Worm (Caenorhabditis elegans) whole organism, mixed stage, embryonic: ENCODE results near the gene F48E3.9.

ENCODE experiments used
- M03D4.4 ChIP-seq: sonication (generic microtip); optimal IDR thresholded peaks from 2 replicates; lab custom pipeline; 2017; ENCODE audit warnings: mild to moderate bottlenecking, missing genetic modification characterization, missing compliant biosample characterization
- bed-3 ChIP-seq: fragments of 200-800 bp; sonication (Bioruptor generic); optimal IDR thresholded peaks from 3 replicates; lab custom pipeline; 2018; ENCODE audit warnings: mild to moderate bottlenecking, missing genetic modification characterization, moderate library complexity, missing compliant biosample characterization
- blmp-1 ChIP-seq: fragments of 150-350 bp; optimal IDR thresholded peaks from 2 replicates; lab custom pipeline; 2014; ENCODE audit warnings: missing biosample characterization, missing genetic modification characterization
- ceh-39 ChIP-seq: fragments of 150-350 bp; optimal IDR thresholded peaks from 2 replicates; lab custom pipeline; 2014; ENCODE audit warnings: missing biosample characterization, missing genetic modification characterization
- ceh-43 ChIP-seq: fragments of 200-800 bp; sonication (Bioruptor generic); optimal IDR thresholded peaks from 2 replicates; lab custom pipeline; 2018; ENCODE audit warnings: mild to moderate bottlenecking, missing genetic modification characterization, moderate library complexity, missing compliant biosample characterization
- ceh-83 ChIP-seq: fragments of 200-800 bp; sonication (Bioruptor generic); optimal IDR thresholded peaks from 2 replicates; lab custom pipeline; 2018; ENCODE audit warnings: mild to moderate bottlenecking, missing genetic modification characterization, missing compliant biosample characterization
- ces-1 ChIP-seq: fragments of 150-350 bp; optimal IDR thresholded peaks from 2 replicates; lab custom pipeline; 2014; ENCODE audit warnings: missing biosample characterization, missing genetic modification reagents, missing genetic modification characterization
- cnd-1 ChIP-seq: fragments of 200-800 bp; sonication (Bioruptor generic); optimal IDR thresholded peaks from 2 replicates; lab custom pipeline; 2018; ENCODE audit warnings: mild to moderate bottlenecking, missing genetic modification characterization, missing compliant biosample characterization
- drap-1 ChIP-seq: fragments of 200-800 bp; sonication (Bioruptor generic); optimal IDR thresholded peaks from 3 replicates; lab custom pipeline; 2018; ENCODE audit warnings: mild to moderate bottlenecking, missing genetic modification characterization, missing compliant biosample characterization
- elt-1 ChIP-seq: sonication (generic microtip); optimal IDR thresholded peaks from 2 replicates; lab custom pipeline; 2017; ENCODE audit warnings: missing genetic modification characterization, mild to moderate bottlenecking, missing compliant biosample characterization, antibody characterized with exemption, moderate library complexity, borderline replicate concordance; ENCODE audit not compliant: insufficient read depth
- elt-3 ChIP-seq: fragments of 150-350 bp; optimal IDR thresholded peaks from 2 replicates; lab custom pipeline; 2014; ENCODE audit warnings: missing biosample characterization, missing genetic modification characterization
- flh-1 ChIP-seq: fragments of 200-800 bp; sonication (Bioruptor generic); optimal IDR thresholded peaks from 2 replicates; lab custom pipeline; 2018; ENCODE audit warnings: mild to moderate bottlenecking, missing genetic modification characterization, moderate library complexity, missing compliant biosample characterization
- ham-2 ChIP-seq: fragments of 200-800 bp; sonication (Bioruptor generic); optimal IDR thresholded peaks from 2 replicates; lab custom pipeline; 2018; ENCODE audit warnings: mild to moderate bottlenecking, missing genetic modification characterization, missing compliant biosample characterization
- hlh-1 ChIP-seq: fragments of 150-350 bp; optimal IDR thresholded peaks from 2 replicates; lab custom pipeline; 2014; ENCODE audit warnings: missing biosample characterization, missing genetic modification reagents, missing genetic modification characterization
- lin-13 ChIP-seq: fragments of 150-350 bp; optimal IDR thresholded peaks from 2 replicates; lab custom pipeline; 2014; ENCODE audit warnings: missing biosample characterization, missing genetic modification characterization
- lsy-2 ChIP-seq: fragments of 150-350 bp; optimal IDR thresholded peaks from 2 replicates; lab custom pipeline; 2014; ENCODE audit warnings: missing biosample characterization, missing genetic modification characterization
- mab-5 ChIP-seq: fragments of 150-350 bp; optimal IDR thresholded peaks from 2 replicates; lab custom pipeline; 2014; ENCODE audit warnings: missing biosample characterization, missing genetic modification characterization
- mep-1 ChIP-seq: fragments of 150-350 bp; optimal IDR thresholded peaks from 2 replicates; lab custom pipeline; 2017; ENCODE audit warnings: missing biosample characterization, missing genetic modification reagents, missing genetic modification characterization, inconsistent platforms
- mls-2 ChIP-seq: sonication (generic microtip); optimal IDR thresholded peaks from 2 replicates; lab custom pipeline; 2016; ENCODE audit warnings: mild to moderate bottlenecking, missing genetic modification characterization, moderate library complexity, missing compliant biosample characterization
- nhr-2 ChIP-seq: fragments of 150-350 bp; optimal IDR thresholded peaks from 2 replicates; lab custom pipeline; 2014; ENCODE audit warnings: missing biosample characterization, missing genetic modification characterization
- nhr-237 ChIP-seq: fragments of 150-350 bp; optimal IDR thresholded peaks from 2 replicates; lab custom pipeline; 2014; ENCODE audit warnings: missing biosample characterization, missing genetic modification characterization
- nhr-28 ChIP-seq: fragments of 150-350 bp; optimal IDR thresholded peaks from 2 replicates; lab custom pipeline; 2014; ENCODE audit warnings: missing biosample characterization, missing genetic modification characterization
- pha-4 ChIP-seq: fragments of 150-350 bp; optimal IDR thresholded peaks from 2 replicates; lab custom pipeline; 2018; ENCODE audit warnings: missing biosample characterization, missing genetic modification reagents, missing genetic modification characterization
- sem-2 ChIP-seq: fragments of 200-800 bp; sonication (Bioruptor generic); optimal IDR thresholded peaks from 2 replicates; lab custom pipeline; 2018; ENCODE audit warnings: mild to moderate bottlenecking, missing genetic modification characterization, missing compliant biosample characterization
- snpc-4 ChIP-seq: fragments of 150-350 bp; optimal IDR thresholded peaks from 2 replicates; lab custom pipeline; 2014; ENCODE audit warnings: missing biosample characterization, missing genetic modification characterization
- sptf-1 ChIP-seq: sonication (generic microtip); optimal IDR thresholded peaks from 2 replicates; lab custom pipeline; 2017; ENCODE audit warnings: mild to moderate bottlenecking, missing genetic modification characterization, moderate library complexity, missing compliant biosample characterization
- tbx-8 ChIP-seq: fragments of 200-800 bp; sonication (Bioruptor generic); optimal IDR thresholded peaks from 2 replicates; lab custom pipeline; 2018; ENCODE audit warnings: mild to moderate bottlenecking, missing genetic modification characterization, moderate library complexity, missing compliant biosample characterization
- unc-120 ChIP-seq: sonication (generic microtip); optimal IDR thresholded peaks from 2 replicates; lab custom pipeline; 2017; ENCODE audit warnings: missing genetic modification characterization, missing compliant biosample characterization; ENCODE audit not compliant: poor library complexity, severe bottlenecking
- unc-62 ChIP-seq: fragments of 150-350 bp; optimal IDR thresholded peaks from 2 replicates; lab custom pipeline; 2014; ENCODE audit warnings: missing biosample characterization, missing genetic modification reagents, missing genetic modification characterization
- zip-8 ChIP-seq: fragments of 150-350 bp; optimal IDR thresholded peaks from 2 replicates; lab custom pipeline; 2014; ENCODE audit warnings: missing biosample characterization, missing genetic modification characterization
- ztf-11 ChIP-seq: fragments of 150-350 bp; optimal IDR thresholded peaks from 2 replicates; lab custom pipeline; 2014; ENCODE audit warnings: missing biosample characterization, missing genetic modification characterization

F48E3.9 gene

DNA sequence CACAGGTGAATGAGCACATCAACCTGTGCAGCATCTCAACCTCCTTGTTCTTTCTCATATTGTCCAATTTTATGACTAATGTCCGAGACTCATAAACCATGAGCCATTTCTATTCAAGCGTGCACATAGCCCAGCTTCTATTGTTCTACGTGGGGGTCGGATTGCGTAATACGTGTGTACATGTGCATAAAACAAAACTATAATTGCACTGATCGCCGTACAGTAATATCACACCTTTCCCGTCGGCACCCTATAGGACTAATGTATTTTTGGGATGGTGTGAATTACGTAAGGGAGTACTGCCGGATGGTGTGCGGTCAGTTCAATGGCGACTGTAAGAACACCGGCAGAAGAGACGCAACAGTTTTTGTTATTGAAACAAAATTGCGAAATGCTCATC is 10.9 kb upstream of the F48E3.9 start:
- TF ChIP-seq ceh-43 (no peak), nhr-2 (tag; lab: Kevin White, UChicago) (peak; percentile 85), mls-2 (peak; percentile 2), sem-2 (peak; percentile 38), cnd-1 (peak; percentile 39), lsy-2 (tag; lab: Kevin White, UChicago) (no peak), zip-8 (tag; lab: Kevin White, UChicago) (peak; percentile 82)

DNA sequence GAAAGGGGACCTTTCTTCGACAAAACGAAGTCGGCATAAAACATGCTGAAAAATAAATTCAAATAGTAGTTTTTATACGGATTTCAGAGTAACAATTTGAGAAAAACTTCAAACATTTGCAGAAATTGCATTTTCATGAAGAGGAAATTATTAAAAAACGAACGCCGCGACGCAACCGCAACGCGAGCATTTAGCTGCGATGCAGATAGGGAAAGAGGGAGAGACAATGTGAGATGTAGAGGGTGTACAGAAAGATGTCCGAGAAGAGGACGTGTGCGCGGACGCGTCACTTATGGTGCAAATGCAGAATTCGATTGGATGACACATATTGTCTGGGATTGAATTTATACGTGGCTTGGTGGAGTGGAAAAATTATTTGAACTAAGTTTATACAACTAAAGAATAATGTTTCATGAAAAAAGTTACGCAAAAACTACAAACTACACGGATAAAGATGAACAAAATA is 5.9 kb upstream of the F48E3.9 start, which contains the start of gene coh-1:
coh-1 (minus strand) TSS at position 51 of the 466 bp plus-strand sequence.
- no peak for TF ChIP-seq ham-2 (GFP tag; lab: Kevin White, UChicago)
- TF ChIP-seq unc-62, result peak; percentile 3
- TF ChIP-seq drap-1 (GFP tag; lab: Kevin White, UChicago), result no peak
- no peak for TF ChIP-seq mab-5
- no peak for TF ChIP-seq hlh-1 (tag; lab: Kevin White, UChicago)
- no peak for TF ChIP-seq M03D4.4 (tag; lab: Kevin White, UChicago)
- TF ChIP-seq tbx-8 (GFP tag; lab: Kevin White, UChicago), result no peak
- no peak for TF ChIP-seq elt-1
- TF ChIP-seq nhr-237 (tag; lab: Kevin White, UChicago), result peak; percentile 35
- TF ChIP-seq lin-13 (tag; lab: Kevin White, UChicago), result peak; percentile 53
- TF ChIP-seq pha-4 (tag; lab: Kevin White, UChicago), result peak; percentile 62
- TF ChIP-seq blmp-1 (tag; lab: Kevin White, UChicago), result no peak
- peak; percentile 86 for TF ChIP-seq ces-1 (GFP tag; lab: Kevin White, UChicago)
- TF ChIP-seq lsy-2 (tag; lab: Kevin White, UChicago), result peak; percentile 35
- TF ChIP-seq ceh-39 (tag; lab: Kevin White, UChicago), result peak; percentile 61
- TF ChIP-seq ztf-11 (tag; lab: Kevin White, UChicago), result no peak
- TF ChIP-seq sem-2, result no peak
- TF ChIP-seq mep-1 (tag; lab: Kevin White, UChicago), result peak; percentile 66
- TF ChIP-seq unc-120, result peak; percentile 74
- TF ChIP-seq nhr-28 (tag; lab: Kevin White, UChicago), result no peak
- no peak for TF ChIP-seq nhr-2 (tag; lab: Kevin White, UChicago)
- no peak for TF ChIP-seq ceh-83 (GFP tag; lab: Kevin White, UChicago)

DNA sequence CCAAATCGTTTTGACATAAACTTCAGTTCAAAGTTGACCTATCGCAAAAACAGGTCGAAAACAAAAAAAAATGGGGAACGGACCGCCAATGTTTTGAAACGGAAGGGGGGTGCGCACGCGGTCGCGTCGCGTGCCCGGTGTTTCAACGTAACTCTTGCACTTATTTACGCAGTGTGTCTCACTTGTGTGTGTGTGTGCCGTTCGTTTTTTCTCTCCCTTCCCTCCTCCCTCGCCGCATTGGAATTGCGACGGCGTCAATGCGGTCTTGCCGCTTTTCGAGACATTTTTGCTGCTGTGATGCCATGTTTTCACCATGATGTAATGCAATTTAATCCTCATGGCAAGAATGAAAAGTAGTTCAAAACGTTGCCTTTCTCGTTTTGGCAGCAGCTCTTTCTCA is 2.4 kb upstream of the F48E3.9 start:
- TF ChIP-seq lin-13 (tag; lab: Kevin White, UChicago) (peak; percentile 49), bed-3 (GFP tag; lab: Kevin White, UChicago) (no peak), drap-1 (GFP tag; lab: Kevin White, UChicago) (peak; percentile 37), unc-120 (peak; percentile 36), M03D4.4 (tag; lab: Kevin White, UChicago) (peak; percentile 35), blmp-1 (tag; lab: Kevin White, UChicago) (no peak), sptf-1 (tag; lab: Kevin White, UChicago) (peak; percentile 59), ces-1 (GFP tag; lab: Kevin White, UChicago) (peak; percentile 47), elt-3 (no peak), cnd-1 (peak; percentile 32), mls-2 (peak; percentile 47), snpc-4 (tag; lab: Kevin White, UChicago) (no peak), hlh-1 (tag; lab: Kevin White, UChicago) (peak; percentile 29), pha-4 (tag; lab: Kevin White, UChicago) (peak; percentile 65), mep-1 (tag; lab: Kevin White, UChicago) (peak; percentile 56), ceh-83 (GFP tag; lab: Kevin White, UChicago) (peak; percentile 45)

DNA sequence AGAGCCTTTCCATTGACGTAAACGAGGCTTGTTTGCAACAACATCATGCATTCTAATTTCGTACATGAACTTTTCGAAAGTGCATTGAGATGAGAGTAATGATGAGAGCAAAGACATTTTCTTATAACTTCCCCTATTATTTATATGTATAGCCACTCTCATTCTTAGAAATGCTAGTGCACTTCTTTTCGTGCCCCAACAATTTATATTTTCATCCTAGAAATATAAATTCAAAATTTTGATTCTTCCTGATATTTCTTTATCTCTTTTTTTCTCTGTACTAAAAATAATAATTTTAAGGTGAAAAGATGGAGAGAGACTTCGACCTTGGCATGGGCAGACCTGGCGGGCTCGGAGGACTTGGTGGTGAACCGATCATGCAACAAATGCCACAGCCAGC is 1.9 kb upstream of the F48E3.9 start, which contains the start of gene mek-1:
mek-1 (plus strand) TSS at position 301 of the 400 bp plus-strand sequence.
- TF ChIP-seq M03D4.4 (tag; lab: Kevin White, UChicago) (no peak), mep-1 (tag; lab: Kevin White, UChicago) (no peak), nhr-237 (tag; lab: Kevin White, UChicago) (no peak), hlh-1 (tag; lab: Kevin White, UChicago) (no peak), flh-1 (GFP tag; lab: Kevin White, UChicago) (no peak), unc-120 (no peak), ham-2 (GFP tag; lab: Kevin White, UChicago) (no peak)
- TF ChIP-seq, all 35 proteins: peak for 0
